Worm (Caenorhabditis elegans) whole organism, L1 larva: ENCODE measurements around the gene M01F1.4.

Experiments
- Y116A8C.19 ChIP-seq: sonication (generic microtip); optimal IDR thresholded peaks from 2 replicates; lab custom pipeline; 2016; ENCODE audit warnings: missing compliant biosample characterization, missing genetic modification characterization, borderline replicate concordance
- irx-1 ChIP-seq: sonication (generic microtip); optimal IDR thresholded peaks from 2 replicates; lab custom pipeline; 2016; ENCODE audit warnings: missing genetic modification characterization, missing compliant biosample characterization
- isw-1 ChIP-seq: fragments of 200-800 bp; sonication (Bioruptor generic); IDR thresholded peaks from 2 replicates; pipeline ENCODE4 v1.3.6; 2022; ENCODE audit warnings: missing genetic modification characterization, missing compliant biosample characterization
- lin-14 ChIP-seq: fragments of 200-800 bp; sonication (Bioruptor generic); optimal IDR thresholded peaks from 2 replicates; lab custom pipeline; 2018; ENCODE audit warnings: mild to moderate bottlenecking, missing genetic modification characterization, moderate library complexity, missing compliant biosample characterization
- nhr-71 ChIP-seq: sonication (generic microtip); optimal IDR thresholded peaks from 2 replicates; lab custom pipeline; 2016; ENCODE audit warnings: mild to moderate bottlenecking, missing genetic modification characterization, moderate library complexity, missing compliant biosample characterization
- swsn-7 ChIP-seq: sonication (generic microtip); optimal IDR thresholded peaks from 2 replicates; lab custom pipeline; 2016; ENCODE audit warnings: missing genetic modification characterization, missing compliant biosample characterization
- unc-130 ChIP-seq: fragments of 150-350 bp; optimal IDR thresholded peaks from 2 replicates; lab custom pipeline; 2017; ENCODE audit warnings: missing biosample characterization, missing genetic modification characterization, inconsistent platforms
- zag-1 ChIP-seq: fragments of 150-350 bp; optimal IDR thresholded peaks from 2 replicates; lab custom pipeline; 2014; ENCODE audit warnings: missing biosample characterization, missing genetic modification characterization

Gene M01F1.4

DNA sequence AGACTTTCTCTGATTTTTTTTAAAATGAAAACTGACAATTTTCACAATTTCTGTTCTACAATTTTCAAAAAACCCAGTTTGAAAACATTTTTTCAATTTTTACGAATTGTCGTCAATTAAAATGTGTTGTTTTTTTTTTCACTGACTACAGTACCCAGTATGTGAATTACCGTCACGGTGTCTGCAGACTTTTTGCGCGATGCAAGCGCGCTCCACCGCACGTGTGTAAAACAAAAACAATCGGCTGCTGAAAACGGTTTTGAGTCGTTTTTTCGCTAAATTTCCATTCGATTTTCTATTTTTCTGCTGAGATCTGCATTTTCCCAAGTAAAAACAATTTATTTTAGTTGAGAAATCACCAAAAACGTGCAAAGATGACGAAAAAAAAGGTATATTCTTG lies 53.6 kb downstream of the M01F1.4 start (continued):
- TF ChIP-seq unc-130 (tag; lab: Kevin White, UChicago) (peak; percentile 98), Y116A8C.19 (tag; lab: Kevin White, UChicago) (peak; percentile 62), irx-1 (tag; lab: Kevin White, UChicago) (peak; percentile 98), lin-14 (GFP tag; lab: Kevin White, UChicago) (peak; percentile 97), swsn-7 (tag; lab: Kevin White, UChicago) (peak; percentile 99), isw-1 (GFP tag; lab: Robert Waterston, UW) (peak; percentile 98), nhr-71 (tag; lab: Kevin White, UChicago) (peak; percentile 99), zag-1 (tag; lab: Kevin White, UChicago) (peak; percentile 68)
